Worm (Caenorhabditis elegans) whole organism, L1 larva: ENCODE measurements around the gene cox-10.
A peak's percentile ranks its signal among the peaks of the same experiment; 100 is the strongest.

ENCODE experiments used
- C04F5.9 ChIP-seq: sonication (generic microtip); optimal IDR thresholded peaks from 2 replicates; lab custom pipeline; 2016; ENCODE audit warnings: missing genetic modification characterization, missing compliant biosample characterization
- C34B4.2 ChIP-seq: sonication (generic microtip); optimal IDR thresholded peaks from 2 replicates; lab custom pipeline; 2017; ENCODE audit warnings: mild to moderate bottlenecking, missing genetic modification characterization, missing compliant biosample characterization
- F16B12.6 ChIP-seq: fragments of 150-350 bp; optimal IDR thresholded peaks from 2 replicates; lab custom pipeline; 2014; ENCODE audit warnings: missing biosample characterization, missing genetic modification characterization
- Y116A8C.19 ChIP-seq: sonication (generic microtip); optimal IDR thresholded peaks from 2 replicates; lab custom pipeline; 2016; ENCODE audit warnings: missing compliant biosample characterization, missing genetic modification characterization, borderline replicate concordance
- aha-1 ChIP-seq: fragments of 150-350 bp; optimal IDR thresholded peaks from 2 replicates; lab custom pipeline; 2014; ENCODE audit warnings: missing biosample characterization, missing genetic modification characterization
- blmp-1 ChIP-seq: fragments of 150-350 bp; optimal IDR thresholded peaks from 2 replicates; lab custom pipeline; 2014; ENCODE audit warnings: missing biosample characterization, missing genetic modification characterization
- ceh-63 ChIP-seq: fragments of 200-800 bp; sonication (Bioruptor generic); optimal IDR thresholded peaks from 2 replicates; lab custom pipeline; 2018; ENCODE audit warnings: mild to moderate bottlenecking, missing genetic modification characterization, missing compliant biosample characterization
- ceh-8 ChIP-seq: fragments of 200-800 bp; sonication (Bioruptor generic); optimal IDR thresholded peaks from 2 replicates; lab custom pipeline; 2018; ENCODE audit warnings: mild to moderate bottlenecking, missing genetic modification characterization, moderate library complexity, missing compliant biosample characterization
- ceh-82 ChIP-seq, 3 experiments: fragments of 150-350 bp in 1 of 3; sonication (generic microtip) in 2 of 3; optimal IDR thresholded peaks; 2 replicates each; lab custom pipeline; 2014 to 2017; ENCODE audit warnings: missing biosample characterization in 3 of 3, missing genetic modification characterization in 3 of 3
- dsc-1 ChIP-seq: sonication (generic microtip); optimal IDR thresholded peaks from 2 replicates; lab custom pipeline; 2016; ENCODE audit warnings: mild to moderate bottlenecking, missing genetic modification characterization, missing compliant biosample characterization
- efl-1 ChIP-seq, 4 experiments: fragments of 150-350 bp; optimal IDR thresholded peaks in 3 of 4; peaks in 1 of 4; 1 replicate in 1 of 4; 2 replicates in 3 of 4; lab custom pipeline; 2014; ENCODE audit warnings: missing biosample characterization in 2 of 4, missing genetic modification characterization in 2 of 4, missing genetic modification reagents in 2 of 4
- egl-13 ChIP-seq: sonication (generic microtip); optimal IDR thresholded peaks from 2 replicates; lab custom pipeline; 2016; ENCODE audit warnings: missing genotype, missing genetic modification reagents, missing genetic modification characterization, missing compliant biosample characterization
- egl-27 ChIP-seq, 2 experiments: fragments of 150-350 bp in 1 of 2; sonication (generic microtip); optimal IDR thresholded peaks; 3 replicates each; lab custom pipeline; 2017 to 2018; ENCODE audit warnings: missing biosample characterization in 2 of 2, missing genetic modification characterization in 2 of 2, missing genetic modification reagents in 2 of 2
- ets-5 ChIP-seq: fragments of 200-800 bp; sonication (Bioruptor generic); IDR thresholded peaks from 2 replicates; pipeline ENCODE4 v1.3.6; 2022; ENCODE audit warnings: missing genetic modification characterization, missing compliant biosample characterization
- fkh-4 ChIP-seq: sonication (generic microtip); optimal IDR thresholded peaks from 2 replicates; lab custom pipeline; 2016; ENCODE audit warnings: missing compliant biosample characterization, missing genetic modification characterization, borderline replicate concordance
- fkh-8 ChIP-seq: sonication (generic microtip); optimal IDR thresholded peaks from 2 replicates; lab custom pipeline; 2016; ENCODE audit warnings: mild to moderate bottlenecking, missing genetic modification characterization, missing compliant biosample characterization
- fos-1 ChIP-seq: fragments of 150-350 bp; optimal IDR thresholded peaks from 2 replicates; lab custom pipeline; 2014; ENCODE audit warnings: missing biosample characterization, missing genetic modification characterization
- hlh-17 ChIP-seq: fragments of 200-800 bp; sonication (Bioruptor generic); optimal IDR thresholded peaks from 2 replicates; lab custom pipeline; 2018; ENCODE audit warnings: missing genetic modification characterization, mild to moderate bottlenecking, missing compliant biosample characterization, moderate library complexity, borderline replicate concordance
- hpl-2 ChIP-seq: fragments of 150-350 bp; optimal IDR thresholded peaks from 2 replicates; lab custom pipeline; 2014; ENCODE audit warnings: missing biosample characterization, missing genetic modification reagents, missing genetic modification characterization
- isw-1 ChIP-seq: fragments of 200-800 bp; sonication (Bioruptor generic); IDR thresholded peaks from 2 replicates; pipeline ENCODE4 v1.3.6; 2022; ENCODE audit warnings: missing genetic modification characterization, missing compliant biosample characterization
- jun-1 ChIP-seq: fragments of 150-350 bp; optimal IDR thresholded peaks from 2 replicates; lab custom pipeline; 2014; ENCODE audit warnings: missing biosample characterization, missing genetic modification reagents, missing genetic modification characterization
- lin-13 ChIP-seq: fragments of 150-350 bp; optimal IDR thresholded peaks from 2 replicates; lab custom pipeline; 2014; ENCODE audit warnings: missing biosample characterization, missing genetic modification reagents, missing genetic modification characterization
- lin-14 ChIP-seq: fragments of 200-800 bp; sonication (Bioruptor generic); optimal IDR thresholded peaks from 2 replicates; lab custom pipeline; 2018; ENCODE audit warnings: mild to moderate bottlenecking, missing genetic modification characterization, moderate library complexity, missing compliant biosample characterization
- lsy-2 ChIP-seq, 2 experiments: fragments of 150-350 bp; optimal IDR thresholded peaks; 2 replicates each; lab custom pipeline; 2014; ENCODE audit warnings: missing biosample characterization in 2 of 2, missing genetic modification characterization in 2 of 2
- mep-1 ChIP-seq: fragments of 150-350 bp; optimal IDR thresholded peaks from 2 replicates; lab custom pipeline; 2014; ENCODE audit warnings: missing biosample characterization, missing genetic modification characterization
- nhr-12 ChIP-seq: sonication (generic microtip); optimal IDR thresholded peaks from 2 replicates; lab custom pipeline; 2017; ENCODE audit warnings: missing biosample characterization, missing genetic modification characterization
- nhr-20 ChIP-seq: sonication (generic microtip); optimal IDR thresholded peaks from 2 replicates; lab custom pipeline; 2016; ENCODE audit warnings: mild to moderate bottlenecking, missing genetic modification characterization, missing compliant biosample characterization
- nhr-237 ChIP-seq: fragments of 150-350 bp; optimal IDR thresholded peaks from 2 replicates; lab custom pipeline; 2014; ENCODE audit warnings: missing biosample characterization, missing genetic modification characterization
- nhr-71 ChIP-seq: sonication (generic microtip); optimal IDR thresholded peaks from 2 replicates; lab custom pipeline; 2016; ENCODE audit warnings: mild to moderate bottlenecking, missing genetic modification characterization, moderate library complexity, missing compliant biosample characterization
- nhr-76 ChIP-seq: sonication (generic microtip); optimal IDR thresholded peaks from 2 replicates; lab custom pipeline; 2017; ENCODE audit warnings: missing biosample characterization, missing genetic modification characterization
- nhr-84 ChIP-seq: sonication (generic microtip); optimal IDR thresholded peaks from 2 replicates; lab custom pipeline; 2017; ENCODE audit warnings: missing biosample characterization, missing genetic modification characterization
- nhr-90 ChIP-seq: sonication (generic microtip); optimal IDR thresholded peaks from 2 replicates; lab custom pipeline; 2016; ENCODE audit warnings: mild to moderate bottlenecking, missing genetic modification characterization, missing compliant biosample characterization; ENCODE audit not compliant: poor library complexity
- pag-3 ChIP-seq: sonication (generic microtip); optimal IDR thresholded peaks from 2 replicates; lab custom pipeline; 2017; ENCODE audit warnings: missing genetic modification characterization, mild to moderate bottlenecking, missing compliant biosample characterization, antibody characterized with exemption, borderline replicate concordance; ENCODE audit not compliant: insufficient read depth
- pax-3 ChIP-seq: fragments of 200-800 bp; sonication (Bioruptor generic); optimal IDR thresholded peaks from 2 replicates; lab custom pipeline; 2018; ENCODE audit warnings: mild to moderate bottlenecking, missing genetic modification characterization, moderate library complexity, missing compliant biosample characterization
- pqm-1 ChIP-seq: sonication (generic microtip); optimal IDR thresholded peaks from 3 replicates; lab custom pipeline; 2017; ENCODE audit warnings: missing biosample characterization, missing genetic modification characterization
- snpc-4 ChIP-seq: fragments of 150-350 bp; optimal IDR thresholded peaks from 2 replicates; lab custom pipeline; 2014; ENCODE audit warnings: missing biosample characterization, missing genetic modification characterization
- sox-4 ChIP-seq: sonication (generic microtip); optimal IDR thresholded peaks from 2 replicates; lab custom pipeline; 2016; ENCODE audit warnings: missing genetic modification characterization, missing compliant biosample characterization
- sptf-1 ChIP-seq: fragments of 150-350 bp; optimal IDR thresholded peaks from 2 replicates; lab custom pipeline; 2014; ENCODE audit warnings: missing biosample characterization, missing genetic modification characterization
- tbx-2 ChIP-seq: sonication (generic microtip); optimal IDR thresholded peaks from 2 replicates; lab custom pipeline; 2016; ENCODE audit warnings: missing genetic modification characterization, missing compliant biosample characterization
- unc-86 ChIP-seq: sonication (generic microtip); optimal IDR thresholded peaks from 2 replicates; lab custom pipeline; 2016; ENCODE audit warnings: missing genetic modification characterization, missing compliant biosample characterization
- vab-15 ChIP-seq: sonication (generic microtip); optimal IDR thresholded peaks from 2 replicates; lab custom pipeline; 2017; ENCODE audit warnings: missing genotype, mild to moderate bottlenecking, missing genetic modification characterization, missing compliant biosample characterization

The cox-10 gene

ce11 chrII:12661930-12662329, 17.8 kb upstream of the cox-10 start:
- TF ChIP-seq C04F5.9 (tag; lab: Kevin White, UChicago) (no peak), lin-14 (GFP tag; lab: Kevin White, UChicago) (peak; percentile 49), C34B4.2 (tag; lab: Kevin White, UChicago) (no peak), pag-3 (tag; lab: Kevin White, UChicago) (no peak)

ce11 chrII:12665019-12665418, 14.7 kb upstream of the cox-10 start:
- TF ChIP-seq blmp-1 (no peak), vab-15 (tag; lab: Kevin White, UChicago) (no peak), efl-1 (optimal IDR thresholded peaks at IDR 0.05; lab: Kevin White, UChicago) (peak in 1 of 2 experiments; percentile 7), efl-1 (GFP tag; optimal IDR thresholded peaks at IDR 0.05 in 1 of 2; lab: Kevin White, UChicago) (peak in 1 of 2 experiments; percentile 74), nhr-71 (tag; lab: Kevin White, UChicago) (peak; percentile 4), dsc-1 (tag; lab: Kevin White, UChicago) (peak; percentile 67), fkh-8 (tag; lab: Kevin White, UChicago) (peak; percentile 9), tbx-2 (tag; lab: Kevin White, UChicago) (peak; percentile 25), sptf-1 (no peak), nhr-237 (no peak), ceh-8 (GFP tag; lab: Kevin White, UChicago) (peak; percentile 44), nhr-12 (tag; lab: Kevin White, UChicago) (no peak), mep-1 (tag; lab: Kevin White, UChicago) (no peak), lin-14 (GFP tag; lab: Kevin White, UChicago) (peak; percentile 74)

ce11 chrII:12666042-12666441, 13.7 kb upstream of the cox-10 start:
- TF ChIP-seq efl-1 (optimal IDR thresholded peaks at IDR 0.05; lab: Kevin White, UChicago) (no peak), efl-1 (GFP tag; optimal IDR thresholded peaks at IDR 0.05 in 1 of 2; lab: Kevin White, UChicago) (peak in 1 of 2 experiments; percentile 28), pqm-1 (tag; lab: Kevin White, UChicago) (no peak), fkh-8 (tag; lab: Kevin White, UChicago) (peak; percentile 3), jun-1 (tag; lab: Kevin White, UChicago) (no peak)

ce11 chrII:12668148-12668547, 11.6 kb upstream of the cox-10 start:
- TF ChIP-seq efl-1 (optimal IDR thresholded peaks at IDR 0.05; lab: Kevin White, UChicago) = no peak
- TF ChIP-seq efl-1 (GFP tag; optimal IDR thresholded peaks at IDR 0.05 in 1 of 2; lab: Kevin White, UChicago) = peak in 1 of 2 experiments; percentile 10
- no peak for TF ChIP-seq Y116A8C.19 (tag; lab: Kevin White, UChicago)

- no peak for TF ChIP-seq hlh-17 (GFP tag; lab: Kevin White, UChicago)
- TF ChIP-seq snpc-4 (tag; lab: Kevin White, UChicago) = no peak
- no peak for TF ChIP-seq nhr-90 (tag; lab: Kevin White, UChicago)
- TF ChIP-seq nhr-84 (tag; lab: Kevin White, UChicago) = no peak
- no peak for TF ChIP-seq aha-1
- no peak for TF ChIP-seq jun-1 (tag; lab: Kevin White, UChicago)
- TF ChIP-seq ets-5 (GFP tag; lab: Robert Waterston, UW) = no peak
- peak; percentile 6 for TF ChIP-seq nhr-20 (tag; lab: Kevin White, UChicago)
- TF ChIP-seq mep-1 (tag; lab: Kevin White, UChicago) = no peak
- no peak for TF ChIP-seq isw-1 (GFP tag; lab: Robert Waterston, UW)
- TF ChIP-seq dsc-1 (tag; lab: Kevin White, UChicago) = peak; percentile 88
- no peak for TF ChIP-seq C04F5.9 (tag; lab: Kevin White, UChicago)
- TF ChIP-seq F16B12.6 = no peak
- TF ChIP-seq ceh-82 (tag; optimal IDR thresholded peaks at IDR 0.05; lab: Kevin White, UChicago) = no peak
- no peak for TF ChIP-seq lsy-2 (tag; optimal IDR thresholded peaks at IDR 0.05; lab: Kevin White, UChicago)
- TF ChIP-seq hpl-2 (GFP tag; lab: Kevin White, UChicago) = no peak
- TF ChIP-seq unc-86 (tag; lab: Kevin White, UChicago) = no peak
- TF ChIP-seq ceh-63 = no peak
- peak; percentile 69 for TF ChIP-seq pax-3
- TF ChIP-seq lin-13 (GFP tag; lab: Kevin White, UChicago) = no peak
- TF ChIP-seq sptf-1 = no peak
- TF ChIP-seq egl-13 (tag; lab: Kevin White, UChicago) = peak; percentile 21
- peak; percentile 17 for TF ChIP-seq nhr-71 (tag; lab: Kevin White, UChicago)
- TF ChIP-seq sox-4 (tag; lab: Kevin White, UChicago) = no peak
- TF ChIP-seq fkh-4 (tag; lab: Kevin White, UChicago) = peak; percentile 32
- no peak for TF ChIP-seq fos-1 (tag; lab: Kevin White, UChicago)
- TF ChIP-seq egl-27 (tag; optimal IDR thresholded peaks at IDR 0.05; lab: Kevin White, UChicago) = no peak
- TF ChIP-seq blmp-1 = no peak
- no peak for TF ChIP-seq nhr-237
- TF ChIP-seq nhr-76 (tag; lab: Kevin White, UChicago) = no peak
- TF ChIP-seq ceh-8 (GFP tag; lab: Kevin White, UChicago) = no peak
- TF ChIP-seq nhr-12 (tag; lab: Kevin White, UChicago) = no peak
These were observed 10.9 kb upstream of the cox-10 start for ce11 chrII:12668874-12669273.
